Worm (Caenorhabditis elegans): ENCODE data around the gene tbc-6.

tbc-6 gene

ce11 chrII:6853059-6853466, 5.1 kb downstream of the tbc-6 start (continued):
- TF ChIP-seq nhr-77 (tag; optimal IDR thresholded peaks at IDR 0.05) (peak; percentile 56), lsy-2 (tag; optimal IDR thresholded peaks at IDR 0.05) (peak; percentile 9 to 58), zfp-2 (tag; optimal IDR thresholded peaks at IDR 0.05) (no peak), zip-11 (GFP tag; IDR thresholded peaks at IDR 0.05) (0 out of 2 replicates have a peak, but pooled peaks have one; percentile 36), spr-1 (tag; optimal IDR thresholded peaks at IDR 0.05) (peak; percentile 62), jun-1 (tag; optimal IDR thresholded peaks at IDR 0.05) (peak; percentile 16), saeg-2 (GFP tag; IDR thresholded peaks at IDR 0.05) (0 out of 2 replicates have a peak, but pooled peaks have one; percentile 28), zfp-3 (GFP tag; conservative IDR thresholded peaks at IDR 0.05) (peak; percentile 68; the same call in 1 of the 2 replicates), nhr-28 (tag; optimal IDR thresholded peaks at IDR 0.05) (peak; percentile 68), zip-2 (tag; optimal IDR thresholded peaks at IDR 0.05) (peak; percentile 51), tra-1 (GFP tag; IDR thresholded peaks at IDR 0.05) (peak; percentile 62; the same call in 1 of the 2 replicates), set-16 (GFP tag; IDR thresholded peaks at IDR 0.05) (peak; percentile 65), nhr-111 (GFP tag; optimal IDR thresholded peaks at IDR 0.05) (peak; percentile 52), unc-130 (GFP tag; optimal IDR thresholded peaks at IDR 0.05) (peak; percentile 43), lir-3 (tag; optimal IDR thresholded peaks at IDR 0.05) (peak; percentile 11), mxl-3 (GFP tag; optimal IDR thresholded peaks at IDR 0.05) (peak; percentile 64), Y48G9A.11 (GFP tag; IDR thresholded peaks at IDR 0.05) (peak; percentile 67), nhr-25 (tag; optimal IDR thresholded peaks at IDR 0.05; ENCODE audit: borderline replicate concordance, insufficient read depth) (peak; percentile 75), F26F4.8 (GFP tag; conservative IDR thresholded peaks at IDR 0.05) (peak; percentile 56; the same call in 1 of the 2 replicates), mes-2 (tag; optimal IDR thresholded peaks at IDR 0.05; ENCODE audit: poor library complexity, severe bottlenecking) (peak; percentile 78), hif-1 (tag; optimal IDR thresholded peaks at IDR 0.05) (peak; percentile 19 to 58), ceh-20 (GFP tag; IDR thresholded peaks at IDR 0.05) (peak; percentile 70), F49E8.2 (tag; optimal IDR thresholded peaks at IDR 0.05; ENCODE audit: borderline replicate concordance) (peak; percentile 38), nhr-11 (tag; optimal IDR thresholded peaks at IDR 0.05) (peak; percentile 76), dve-1 (tag; optimal IDR thresholded peaks at IDR 0.05; ENCODE audit: insufficient read depth) (peak; percentile 59), attf-4 (tag; optimal IDR thresholded peaks at IDR 0.05) (no peak), nhr-102 (tag; optimal IDR thresholded peaks at IDR 0.05) (peak; percentile 51), zag-1 (tag; optimal IDR thresholded peaks at IDR 0.05) (no peak), F37D6.2 (tag; optimal IDR thresholded peaks at IDR 0.05) (peak; percentile 39), snpc-1.2 (GFP tag; IDR thresholded peaks at IDR 0.05) (peak; percentile 73), lin-13 (GFP tag; optimal IDR thresholded peaks at IDR 0.05) (peak; percentile 6)

ce11 chrII:6858201-6858600, 10.3 kb downstream of the tbc-6 start, which contains the start of gene dnj-5:
Gene dnj-5, minus strand, starts transcription at chrII:6858301.
- TF ChIP-seq ztf-7 (tag; optimal IDR thresholded peaks at IDR 0.05) (no peak), snpc-1.2 (GFP tag; IDR thresholded peaks at IDR 0.05) (no peak), aha-1 (tag) (peak; percentile 50)

ce11 chrII:6858835-6859234, 10.9 kb downstream of the tbc-6 start:
- TF ChIP-seq mdl-1 (tag; optimal IDR thresholded peaks at IDR 0.05) (no peak), dmd-8 (GFP tag; IDR thresholded peaks at IDR 0.05) (no peak), hmg-1.1 (GFP tag; IDR thresholded peaks at IDR 0.05) (peak; percentile 71), nhr-6 (tag; optimal IDR thresholded peaks at IDR 0.05) (peak; percentile 2), mxl-3 (GFP tag; optimal IDR thresholded peaks at IDR 0.05) (peak; percentile 53), duxl-1 (tag; optimal IDR thresholded peaks at IDR 0.05; ENCODE audit: poor library complexity) (no peak), dmd-6 (GFP tag; IDR thresholded peaks at IDR 0.05) (peak; percentile 46; the same call in 1 of the 2 replicates), tag-97 (GFP tag; IDR thresholded peaks at IDR 0.05) (no peak), skn-1 (tag; optimal IDR thresholded peaks at IDR 0.05) (no peak), lin-29 (GFP tag; IDR thresholded peaks at IDR 0.05) (no peak), lin-1 (GFP tag; IDR thresholded peaks at IDR 0.05) (no peak), R02D3.7 (tag; optimal IDR thresholded peaks at IDR 0.05) (no peak), nhr-237 (tag; optimal IDR thresholded peaks at IDR 0.05) (no peak), nhr-25 (tag; optimal IDR thresholded peaks at IDR 0.05; ENCODE audit: borderline replicate concordance, insufficient read depth) (peak; percentile 35), lim-7 (GFP tag; IDR thresholded peaks at IDR 0.05) (no peak), mdt-29 (GFP tag; IDR thresholded peaks at IDR 0.05) (no peak), Y105C5A.15 (GFP tag; IDR thresholded peaks at IDR 0.05) (no peak), nhr-28 (tag; optimal IDR thresholded peaks at IDR 0.05) (peak; percentile 84), Y5F2A.4 (GFP tag; optimal IDR thresholded peaks at IDR 0.05) (no peak)

Measured in whole organism, L4 larva.